Worm (Caenorhabditis elegans): ENCODE results near the gene C24B5.4.

The C24B5.4 gene

ce11 chrV:9155616-9156015 lies 41.5 kb downstream of the C24B5.4 start:
- no peak for TF ChIP-seq ceh-36 (tag; optimal IDR thresholded peaks at IDR 0.05)
- no peak for TF ChIP-seq F13C5.2 (tag; optimal IDR thresholded peaks at IDR 0.05)
- TF ChIP-seq scrt-1 (GFP tag; IDR thresholded peaks at IDR 0.05), result no peak
- TF ChIP-seq tbx-37 (GFP tag; conservative IDR thresholded peaks at IDR 0.05), result no peak
- TF ChIP-seq hmbx-1 (tag; optimal IDR thresholded peaks at IDR 0.05), result no peak
- TF ChIP-seq ceh-13 (GFP tag; optimal IDR thresholded peaks at IDR 0.05), result no peak
- TF ChIP-seq aly-1 (tag; optimal IDR thresholded peaks at IDR 0.05), result no peak
- TF ChIP-seq tbx-11 (GFP tag; IDR thresholded peaks at IDR 0.05), result no peak
- no peak for TF ChIP-seq ets-7 (tag; optimal IDR thresholded peaks at IDR 0.05)
- no peak for TF ChIP-seq sea-1 (GFP tag; conservative IDR thresholded peaks at IDR 0.05)
- TF ChIP-seq hnd-1 (tag; optimal IDR thresholded peaks at IDR 0.05), result no peak
- no peak for TF ChIP-seq ama-1 (optimal IDR thresholded peaks at IDR 0.05)

ce11 chrV:9154772-9155171 lies 42.4 kb downstream of the C24B5.4 start, which contains the start of gene B0222.5:
TSS of gene B0222.5 (minus strand) at chrV:9154872.
- TF ChIP-seq pes-1 (GFP tag; IDR thresholded peaks at IDR 0.05), result no peak
- no peak for TF ChIP-seq tbx-37 (GFP tag; conservative IDR thresholded peaks at IDR 0.05)

- no peak for TF ChIP-seq B0310.2 (tag; optimal IDR thresholded peaks at IDR 0.05)
- TF ChIP-seq ceh-36 (tag; optimal IDR thresholded peaks at IDR 0.05), result no peak
- no peak for TF ChIP-seq aly-1 (tag; optimal IDR thresholded peaks at IDR 0.05)
- no peak for TF ChIP-seq hnd-1 (tag; optimal IDR thresholded peaks at IDR 0.05)
- TF ChIP-seq flt-1 (GFP tag; IDR thresholded peaks at IDR 0.05), result no peak
Measured at ce11 chrV:9152339-9152738, 44.8 kb downstream of the C24B5.4 start.

- TF ChIP-seq hmbx-1 (tag; optimal IDR thresholded peaks at IDR 0.05) (no peak), ceh-13 (GFP tag; optimal IDR thresholded peaks at IDR 0.05) (no peak), tbx-37 (GFP tag; conservative IDR thresholded peaks at IDR 0.05) (no peak), ceh-36 (tag; optimal IDR thresholded peaks at IDR 0.05) (no peak), flt-1 (GFP tag; IDR thresholded peaks at IDR 0.05) (no peak), hnd-1 (tag; optimal IDR thresholded peaks at IDR 0.05) (no peak)
Measured at ce11 chrV:9148151-9148550, 49.0 kb downstream of the C24B5.4 start.

ce11 chrV:9146849-9147557 lies 50.1 kb downstream of the C24B5.4 start, which contains the start of gene spl-2:
TSS of gene spl-2 (minus strand) at chrV:9146899.
- TF ChIP-seq B0310.2 (tag; optimal IDR thresholded peaks at IDR 0.05), result no peak
- TF ChIP-seq tbx-11 (GFP tag; IDR thresholded peaks at IDR 0.05), result no peak
- no peak for TF ChIP-seq ama-1 (optimal IDR thresholded peaks at IDR 0.05)
- no peak for TF ChIP-seq ceh-36 (tag; optimal IDR thresholded peaks at IDR 0.05)
- TF ChIP-seq F13C5.2 (tag; optimal IDR thresholded peaks at IDR 0.05), result no peak
- no peak for TF ChIP-seq tbx-37 (GFP tag; conservative IDR thresholded peaks at IDR 0.05)
- no peak for TF ChIP-seq flt-1 (GFP tag; IDR thresholded peaks at IDR 0.05)
- no peak for TF ChIP-seq pes-1 (GFP tag; IDR thresholded peaks at IDR 0.05)
- TF ChIP-seq tra-4 (tag; optimal IDR thresholded peaks at IDR 0.05), result no peak
- TF ChIP-seq ets-7 (tag; optimal IDR thresholded peaks at IDR 0.05), result no peak

ce11 chrV:9146196-9146595 lies 50.9 kb downstream of the C24B5.4 start:
- TF ChIP-seq B0310.2 (tag; optimal IDR thresholded peaks at IDR 0.05) (no peak), pes-1 (GFP tag; IDR thresholded peaks at IDR 0.05) (no peak), ets-7 (tag; optimal IDR thresholded peaks at IDR 0.05) (no peak), aly-1 (tag; optimal IDR thresholded peaks at IDR 0.05) (no peak), hmbx-1 (tag; optimal IDR thresholded peaks at IDR 0.05) (no peak), ceh-13 (GFP tag; optimal IDR thresholded peaks at IDR 0.05) (no peak), tbx-11 (GFP tag; IDR thresholded peaks at IDR 0.05) (no peak), F13C5.2 (tag; optimal IDR thresholded peaks at IDR 0.05) (no peak), ama-1 (optimal IDR thresholded peaks at IDR 0.05) (no peak), sea-1 (GFP tag; conservative IDR thresholded peaks at IDR 0.05) (no peak), tra-4 (tag; optimal IDR thresholded peaks at IDR 0.05) (no peak), scrt-1 (GFP tag; IDR thresholded peaks at IDR 0.05) (no peak)
